Fruit fly (Drosophila melanogaster) whole organism, embryonic: ENCODE results near the gene His3.3A.
A peak's percentile ranks its signal among the peaks of the same experiment; 100 is the strongest.

Experiments used
- Asciz ChIP-seq: fragments of 200-800 bp; sonication (Bioruptor generic); optimal IDR thresholded peaks from 2 replicates; lab custom pipeline; 2017; ENCODE audit warnings: missing biosample characterization, mild to moderate bottlenecking, missing genetic modification characterization, missing genetic modification reagents
- Bdp1 ChIP-seq: fragments of 200-800 bp; sonication (Bioruptor generic); optimal IDR thresholded peaks from 3 replicates; lab custom pipeline; 2016; ENCODE audit warnings: missing biosample characterization, missing genetic modification characterization
- Blimp-1 ChIP-seq: fragments of 200-800 bp; sonication (Bioruptor generic); optimal IDR thresholded peaks from 3 replicates; lab custom pipeline; 2018; ENCODE audit warnings: missing biosample characterization, missing genetic modification characterization, mild to moderate bottlenecking, moderate library complexity, missing genetic modification reagents
- CG10267 ChIP-seq: fragments of 200-800 bp; sonication (Bioruptor generic); optimal IDR thresholded peaks from 2 replicates; lab custom pipeline; 2018; ENCODE audit warnings: missing biosample characterization, mild to moderate bottlenecking, missing genetic modification characterization, moderate library complexity
- CG11093 ChIP-seq: fragments of 200-800 bp; sonication (Bioruptor generic); IDR thresholded peaks from 3 replicates; pipeline ENCODE4 v1.3.6; 2022; ENCODE audit warnings: missing biosample characterization, missing genetic modification characterization
- CG11456 ChIP-seq: fragments of 200-800 bp; sonication (Bioruptor generic); IDR thresholded peaks from 3 replicates; pipeline ENCODE4 v1.3.6; 2022; ENCODE audit warnings: missing biosample characterization, missing genetic modification characterization
- CG13775 ChIP-seq: fragments of 200-800 bp; sonication (Bioruptor generic); optimal IDR thresholded peaks from 3 replicates; lab custom pipeline; 2017; ENCODE audit warnings: missing biosample characterization, mild to moderate bottlenecking, missing genetic modification characterization
- CG14710 ChIP-seq: fragments of 200-800 bp; sonication (Bioruptor generic); optimal IDR thresholded peaks from 3 replicates; lab custom pipeline; 2019; ENCODE audit warnings: missing biosample characterization, mild to moderate bottlenecking, missing genetic modification characterization, moderate library complexity
- CG15514 ChIP-seq: fragments of 200-800 bp; sonication (Bioruptor generic); optimal IDR thresholded peaks from 3 replicates; lab custom pipeline; 2017; ENCODE audit warnings: missing biosample characterization, missing genetic modification characterization, mild to moderate bottlenecking, moderate library complexity, missing genetic modification reagents
- CG17829 ChIP-seq: fragments of 200-800 bp; optimal IDR thresholded peaks from 2 replicates; lab custom pipeline; 2019; ENCODE audit warnings: missing biosample characterization, mild to moderate bottlenecking, missing genetic modification characterization, moderate library complexity
- CG17912 ChIP-seq: fragments of 200-800 bp; sonication (Bioruptor generic); optimal IDR thresholded peaks from 2 replicates; lab custom pipeline; 2018; ENCODE audit warnings: missing biosample characterization, mild to moderate bottlenecking, missing genetic modification characterization
- CG18011 ChIP-seq: fragments of 200-800 bp; sonication (Bioruptor generic); optimal IDR thresholded peaks from 2 replicates; lab custom pipeline; 2017; ENCODE audit warnings: missing biosample characterization, missing genetic modification characterization, mild to moderate bottlenecking, moderate library complexity, missing genotype
- CG30020 ChIP-seq: fragments of 200-800 bp; optimal IDR thresholded peaks from 2 replicates; lab custom pipeline; 2019; ENCODE audit warnings: missing biosample characterization, mild to moderate bottlenecking, missing genetic modification characterization, moderate library complexity
- CG32532 ChIP-seq: fragments of 200-800 bp; sonication (Bioruptor generic); IDR thresholded peaks from 2 replicates; pipeline ENCODE4 v1.3.6; 2022; ENCODE audit warnings: missing biosample characterization, missing genetic modification characterization
- CG34376 ChIP-seq: fragments of 200-800 bp; sonication (Bioruptor generic); optimal IDR thresholded peaks from 2 replicates; lab custom pipeline; 2018; ENCODE audit warnings: missing biosample characterization, mild to moderate bottlenecking, missing genetic modification characterization
- CG4820 ChIP-seq: fragments of 200-800 bp; sonication (Bioruptor generic); optimal IDR thresholded peaks from 3 replicates; lab custom pipeline; 2016; ENCODE audit warnings: missing biosample characterization, missing genetic modification characterization
- CG6765 ChIP-seq: fragments of 200-800 bp; sonication (Bioruptor generic); optimal IDR thresholded peaks from 3 replicates; lab custom pipeline; 2017; ENCODE audit warnings: missing biosample characterization, mild to moderate bottlenecking, missing genetic modification characterization
- CG7963 ChIP-seq: fragments of 200-800 bp; sonication (Bioruptor generic); IDR thresholded peaks from 3 replicates; pipeline ENCODE4 v1.3.6; 2022; ENCODE audit warnings: missing biosample characterization, missing genetic modification characterization; ENCODE audit not compliant: partially characterized antibody
- CG8089 ChIP-seq: fragments of 200-800 bp; sonication (Bioruptor generic); optimal IDR thresholded peaks from 3 replicates; lab custom pipeline; 2016; ENCODE audit warnings: missing biosample characterization, missing genetic modification characterization
- CG8478 ChIP-seq: fragments of >200 bp; optimal IDR thresholded peaks from 2 replicates; lab custom pipeline; 2018
- CrebB ChIP-seq: fragments of 200-800 bp; sonication (Bioruptor generic); optimal IDR thresholded peaks from 3 replicates; lab custom pipeline; 2018; ENCODE audit warnings: missing biosample characterization, mild to moderate bottlenecking, missing genetic modification characterization
- Dad ChIP-seq: fragments of 200-800 bp; sonication (Bioruptor generic); optimal IDR thresholded peaks from 3 replicates; lab custom pipeline; 2016; ENCODE audit warnings: missing biosample characterization, missing genetic modification characterization
- Dfd ChIP-seq, 2 experiments: fragments of >200 bp; optimal IDR thresholded peaks; 2 replicates each; lab custom pipeline; 2017; ENCODE audit warnings: missing biosample characterization in 2 of 2, missing genetic modification characterization in 2 of 2
- Doc3 ChIP-seq: fragments of 200-800 bp; sonication (Bioruptor generic); IDR thresholded peaks from 3 replicates; pipeline ENCODE4 v1.3.6; 2022; ENCODE audit warnings: missing biosample characterization, missing genetic modification characterization; ENCODE audit not compliant: partially characterized antibody
- HLHmδ ChIP-seq: fragments of 200-800 bp; sonication (Bioruptor generic); optimal IDR thresholded peaks from 2 replicates; lab custom pipeline; 2018; ENCODE audit warnings: missing biosample characterization, mild to moderate bottlenecking, missing genetic modification characterization, moderate library complexity
- HmgZ ChIP-seq: fragments of 200-800 bp; sonication (Bioruptor generic); optimal IDR thresholded peaks from 2 replicates; lab custom pipeline; 2018; ENCODE audit warnings: missing biosample characterization, mild to moderate bottlenecking, missing genetic modification characterization
- Hr51 ChIP-seq, 2 experiments: fragments of 200-800 bp; sonication (Bioruptor generic); optimal IDR thresholded peaks; 2 replicates in 1 of 2; 3 replicates in 1 of 2; lab custom pipeline; 2016 to 2018; ENCODE audit warnings: missing biosample characterization in 2 of 2, missing genetic modification characterization in 2 of 2, mild to moderate bottlenecking in 1 of 2, moderate library complexity in 1 of 2
- Hsf ChIP-seq: fragments of 200-800 bp; sonication (Bioruptor generic); optimal IDR thresholded peaks from 3 replicates; lab custom pipeline; 2016; ENCODE audit warnings: missing biosample characterization, missing genetic modification characterization
- Jarid2 ChIP-seq: fragments of 200-800 bp; sonication (Bioruptor generic); optimal IDR thresholded peaks from 3 replicates; lab custom pipeline; 2017; ENCODE audit warnings: mild to moderate bottlenecking, missing biosample characterization, missing genetic modification reagents, missing genetic modification characterization
- Lim3 ChIP-seq: fragments of 200-800 bp; sonication (Bioruptor generic); IDR thresholded peaks from 2 replicates; pipeline ENCODE4 v1.3.6; 2022; ENCODE audit warnings: missing biosample characterization, missing genetic modification characterization
- NC2β ChIP-seq: fragments of 200-800 bp; sonication (Bioruptor generic); optimal IDR thresholded peaks from 2 replicates; lab custom pipeline; 2016; ENCODE audit warnings: missing biosample characterization, missing genetic modification characterization
- Nf-YC ChIP-seq: fragments of 200-800 bp; optimal IDR thresholded peaks from 3 replicates; lab custom pipeline; 2019; ENCODE audit warnings: missing biosample characterization, mild to moderate bottlenecking, missing genetic modification characterization, moderate library complexity
- Ptx1 ChIP-seq: fragments of 200-800 bp; sonication (Bioruptor generic); IDR thresholded peaks from 2 replicates; pipeline ENCODE4 v1.3.6; 2022; ENCODE audit warnings: missing biosample characterization, missing genetic modification characterization
- Taf1 ChIP-seq: fragments of 200-800 bp; sonication (Bioruptor generic); IDR thresholded peaks from 2 replicates; pipeline ENCODE4 v1.3.6; 2022; ENCODE audit warnings: missing biosample characterization, missing genetic modification characterization
- ac ChIP-seq: fragments of 200-800 bp; sonication (Bioruptor generic); optimal IDR thresholded peaks from 3 replicates; lab custom pipeline; 2017; ENCODE audit warnings: missing biosample characterization, mild to moderate bottlenecking, missing genetic modification characterization
- az2 ChIP-seq: fragments of 200-800 bp; sonication (Bioruptor generic); optimal IDR thresholded peaks from 3 replicates; lab custom pipeline; 2016; ENCODE audit warnings: missing biosample characterization, missing genetic modification characterization
- cas ChIP-seq: fragments of 200-800 bp; sonication (Bioruptor generic); IDR thresholded peaks from 2 replicates; pipeline ENCODE4 v1.3.6; 2022; ENCODE audit warnings: missing biosample characterization, missing genetic modification characterization
- chinmo ChIP-seq: fragments of 200-800 bp; sonication (Bioruptor generic); IDR thresholded peaks from 4 replicates; pipeline ENCODE4 v1.3.6; 2022; ENCODE audit warnings: missing biosample characterization, missing genetic modification characterization; ENCODE audit not compliant: partially characterized antibody
- chm ChIP-seq: fragments of 200-800 bp; sonication (Bioruptor generic); IDR thresholded peaks from 2 replicates; pipeline ENCODE4 v1.3.6; 2022; ENCODE audit warnings: missing biosample characterization, missing genetic modification characterization
- cwo ChIP-seq: fragments of 200-800 bp; sonication (Bioruptor generic); optimal IDR thresholded peaks from 3 replicates; lab custom pipeline; 2017; ENCODE audit warnings: missing biosample characterization, missing genetic modification characterization, mild to moderate bottlenecking, moderate library complexity, missing genetic modification reagents
- dmrt11E ChIP-seq: fragments of 200-800 bp; sonication (Bioruptor generic); optimal IDR thresholded peaks from 3 replicates; lab custom pipeline; 2018; ENCODE audit warnings: missing biosample characterization, mild to moderate bottlenecking, missing genetic modification characterization, moderate library complexity
- fd64A ChIP-seq: fragments of 200-800 bp; sonication (Bioruptor generic); optimal IDR thresholded peaks from 3 replicates; lab custom pipeline; 2018; ENCODE audit warnings: missing biosample characterization, mild to moderate bottlenecking, missing genetic modification characterization
- fu2 ChIP-seq: fragments of 200-800 bp; sonication (Bioruptor generic); optimal IDR thresholded peaks from 2 replicates; lab custom pipeline; 2016; ENCODE audit warnings: missing biosample characterization, missing genetic modification characterization
- ham ChIP-seq: fragments of 200-800 bp; sonication (Bioruptor generic); IDR thresholded peaks from 2 replicates; pipeline ENCODE4 v1.3.6; 2022; ENCODE audit warnings: missing biosample characterization, missing genetic modification characterization
- ken ChIP-seq: fragments of 200-800 bp; sonication (Bioruptor generic); IDR thresholded peaks from 3 replicates; pipeline ENCODE4 v1.3.6; 2022; ENCODE audit warnings: missing biosample characterization, missing genetic modification characterization
- pita ChIP-seq: fragments of 200-800 bp; sonication (Bioruptor generic); optimal IDR thresholded peaks from 2 replicates; lab custom pipeline; 2017; ENCODE audit warnings: missing biosample characterization, mild to moderate bottlenecking, missing genetic modification characterization
- pnt ChIP-seq: fragments of 200-800 bp; sonication (Bioruptor generic); optimal IDR thresholded peaks from 3 replicates; lab custom pipeline; 2016; ENCODE audit warnings: missing biosample characterization, missing genetic modification characterization
- row ChIP-seq: fragments of 200-800 bp; sonication (Bioruptor generic); IDR thresholded peaks from 3 replicates; pipeline ENCODE4 v1.3.6; 2022; ENCODE audit warnings: missing biosample characterization, missing genetic modification characterization
- scrt ChIP-seq: fragments of 200-800 bp; sonication (Bioruptor generic); optimal IDR thresholded peaks from 2 replicates; lab custom pipeline; 2018; ENCODE audit warnings: missing biosample characterization, mild to moderate bottlenecking, missing genetic modification characterization, moderate library complexity
- tin ChIP-seq: fragments of 200-800 bp; sonication (Bioruptor generic); optimal IDR thresholded peaks from 3 replicates; lab custom pipeline; 2016; ENCODE audit warnings: missing biosample characterization, missing genetic modification characterization
- tup ChIP-seq: fragments of 200-800 bp; sonication (Bioruptor generic); optimal IDR thresholded peaks from 2 replicates; lab custom pipeline; 2016; ENCODE audit warnings: missing biosample characterization, mild to moderate bottlenecking, missing genetic modification characterization, moderate library complexity
- yki ChIP-seq: fragments of >200 bp; optimal IDR thresholded peaks from 3 replicates; lab custom pipeline; 2018

The His3.3A gene

DNA sequence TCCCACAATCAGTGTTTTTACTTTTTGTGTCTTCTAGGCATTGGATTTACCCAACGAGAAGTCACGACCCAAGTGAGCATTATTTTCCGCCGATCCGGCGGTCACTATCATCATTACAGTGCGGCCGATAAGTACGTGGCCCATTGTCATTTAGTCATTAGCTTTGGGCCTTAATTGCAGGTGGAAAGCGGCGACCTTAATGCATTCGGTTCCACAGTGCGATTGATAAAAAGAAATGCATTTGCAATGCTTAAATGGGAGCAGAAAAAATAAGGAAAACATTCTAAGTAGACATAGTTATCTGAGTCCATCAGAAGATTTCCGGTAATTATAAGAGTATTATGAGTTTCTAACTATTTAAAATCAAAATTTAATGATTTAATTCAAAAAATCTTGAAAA, 37.3 kb downstream of the His3.3A start (continued):
- TF ChIP-seq yki, result no peak
- no peak for TF ChIP-seq HmgZ (tag; lab: Kevin White, UChicago)
- no peak for TF ChIP-seq tup (GFP tag; lab: Kevin White, UChicago)
- no peak for TF ChIP-seq Hr51 (GFP tag; optimal IDR thresholded peaks at IDR 0.05; lab: Kevin White, UChicago)
- no peak for TF ChIP-seq chinmo (GFP tag; lab: Robert Waterston, UW)
- TF ChIP-seq CrebB (tag; lab: Kevin White, UChicago), result no peak
- no peak for TF ChIP-seq CG6765 (GFP tag; lab: Kevin White, UChicago)
- TF ChIP-seq Dad (GFP tag; lab: Kevin White, UChicago), result no peak
- no peak for TF ChIP-seq CG17829 (tag; lab: Kevin White, UChicago)
- TF ChIP-seq tin (GFP tag; lab: Kevin White, UChicago), result no peak
- TF ChIP-seq Jarid2, result no peak
- peak; percentile 32 for TF ChIP-seq CG32532
- no peak for TF ChIP-seq Lim3 (GFP tag; lab: Robert Waterston, UW)
- TF ChIP-seq CG13775 (GFP tag; lab: Kevin White, UChicago), result no peak
- TF ChIP-seq CG4820 (GFP tag; lab: Kevin White, UChicago), result no peak
- TF ChIP-seq Dfd (GFP tag; optimal IDR thresholded peaks at IDR 0.05; lab: Kevin White, UChicago), result no peak
- no peak for TF ChIP-seq cwo
- TF ChIP-seq scrt (GFP tag; lab: Kevin White, UChicago), result no peak
- no peak for TF ChIP-seq Blimp-1 (GFP tag; lab: Kevin White, UChicago)
- TF ChIP-seq CG7963 (GFP tag; lab: Robert Waterston, UW), result no peak
- no peak for TF ChIP-seq dmrt11E
- TF ChIP-seq NC2β (GFP tag; lab: Kevin White, UChicago), result no peak
- no peak for TF ChIP-seq Doc3 (GFP tag; lab: Robert Waterston, UW)
- TF ChIP-seq CG17912 (GFP tag; lab: Kevin White, UChicago), result no peak
- TF ChIP-seq cas (GFP tag; lab: Robert Waterston, UW), result no peak
- TF ChIP-seq Asciz, result no peak
- TF ChIP-seq Taf1, result no peak
- TF ChIP-seq CG14710 (tag; lab: Kevin White, UChicago), result no peak
- TF ChIP-seq Bdp1 (GFP tag; lab: Kevin White, UChicago), result no peak
- no peak for TF ChIP-seq az2 (GFP tag; lab: Kevin White, UChicago)
- no peak for TF ChIP-seq CG15514
- no peak for TF ChIP-seq fd64A (GFP tag; lab: Kevin White, UChicago)
- no peak for TF ChIP-seq CG11456 (GFP tag; lab: Robert Waterston, UW)
- peak; percentile 77 for TF ChIP-seq CG34376 (GFP tag; lab: Kevin White, UChicago)
- TF ChIP-seq ken (GFP tag; lab: Robert Waterston, UW), result no peak
- TF ChIP-seq ac (GFP tag; lab: Kevin White, UChicago), result no peak
- TF ChIP-seq CG8478 (lab: Kevin White, UChicago), result no peak
- no peak for TF ChIP-seq CG8089
- TF ChIP-seq pita (GFP tag; lab: Kevin White, UChicago), result no peak
- no peak for TF ChIP-seq Hsf (GFP tag; lab: Kevin White, UChicago)
- no peak for TF ChIP-seq fu2 (GFP tag; lab: Kevin White, UChicago)
- no peak for TF ChIP-seq Nf-YC
- TF ChIP-seq CG18011 (GFP tag; lab: Kevin White, UChicago), result no peak
- TF ChIP-seq pnt (GFP tag; lab: Kevin White, UChicago), result no peak
- no peak for TF ChIP-seq chm (GFP tag; lab: Robert Waterston, UW)
- no peak for TF ChIP-seq CG10267 (tag; lab: Kevin White, UChicago)
- TF ChIP-seq CG11093 (GFP tag; lab: Robert Waterston, UW), result no peak
- TF ChIP-seq row, result peak; percentile 26; the same call in 1 of the 3 replicates
- TF ChIP-seq CG30020, result no peak
- TF ChIP-seq HLHmδ (GFP tag; lab: Kevin White, UChicago), result no peak
- peak; percentile 21; the same call in 1 of the 2 replicates for TF ChIP-seq Ptx1
- TF ChIP-seq ham (GFP tag; lab: Robert Waterston, UW), result no peak
